Fruit fly (Drosophila melanogaster) whole organism, embryonic: Measurements from ENCODE around the gene Neurochondrin.

Source experiments
- ATbp ChIP-seq: fragments of 200-800 bp; sonication (Bioruptor generic); optimal IDR thresholded peaks from 2 replicates; lab custom pipeline; 2017; ENCODE audit warnings: missing biosample characterization, mild to moderate bottlenecking, missing genetic modification characterization, missing genetic modification reagents
- B-H1 ChIP-seq: fragments of 200-800 bp; sonication (Bioruptor generic); IDR thresholded peaks from 3 replicates; pipeline ENCODE4 v1.3.6; 2022; ENCODE audit warnings: missing biosample characterization, missing genetic modification characterization
- Bteb2 ChIP-seq: fragments of 200-800 bp; sonication (Bioruptor generic); optimal IDR thresholded peaks from 2 replicates; lab custom pipeline; 2016; ENCODE audit warnings: missing biosample characterization, missing genetic modification characterization
- CG1233 ChIP-seq: fragments of 200-800 bp; sonication (Bioruptor generic); optimal IDR thresholded peaks from 4 replicates; lab custom pipeline; 2018; ENCODE audit warnings: missing biosample characterization, mild to moderate bottlenecking, missing genetic modification characterization
- CG13424 ChIP-seq: fragments of 200-800 bp; sonication (Bioruptor generic); optimal IDR thresholded peaks from 2 replicates; lab custom pipeline; 2019; ENCODE audit warnings: missing biosample characterization, mild to moderate bottlenecking, missing genetic modification characterization, moderate library complexity
- CG15514 ChIP-seq: fragments of 200-800 bp; sonication (Bioruptor generic); optimal IDR thresholded peaks from 3 replicates; lab custom pipeline; 2017; ENCODE audit warnings: missing biosample characterization, missing genetic modification characterization, mild to moderate bottlenecking, moderate library complexity, missing genetic modification reagents
- CG17359 ChIP-seq: fragments of 200-800 bp; sonication (Bioruptor generic); optimal IDR thresholded peaks from 3 replicates; lab custom pipeline; 2018; ENCODE audit warnings: missing biosample characterization, mild to moderate bottlenecking, missing genetic modification characterization, moderate library complexity
- CG17568 ChIP-seq: fragments of 200-800 bp; sonication (Bioruptor generic); optimal IDR thresholded peaks from 2 replicates; lab custom pipeline; 2018; ENCODE audit warnings: missing biosample characterization, mild to moderate bottlenecking, missing genetic modification characterization, moderate library complexity
- CG17802 ChIP-seq: fragments of 200-800 bp; sonication (Bioruptor generic); optimal IDR thresholded peaks from 2 replicates; lab custom pipeline; 2018; ENCODE audit warnings: missing biosample characterization, mild to moderate bottlenecking, missing genetic modification characterization, moderate library complexity
- CG17829 ChIP-seq: fragments of 200-800 bp; optimal IDR thresholded peaks from 2 replicates; lab custom pipeline; 2019; ENCODE audit warnings: missing biosample characterization, mild to moderate bottlenecking, missing genetic modification characterization, moderate library complexity
- CG18619 ChIP-seq: fragments of 200-800 bp; sonication (Bioruptor generic); optimal IDR thresholded peaks from 3 replicates; lab custom pipeline; 2017; ENCODE audit warnings: missing biosample characterization, mild to moderate bottlenecking, missing genetic modification characterization
- CG42726 ChIP-seq: fragments of 200-800 bp; sonication (Bioruptor generic); IDR thresholded peaks from 2 replicates; pipeline ENCODE4 v1.3.6; 2022; ENCODE audit warnings: missing biosample characterization, missing genetic modification characterization; ENCODE audit not compliant: partially characterized antibody
- CG6272 ChIP-seq: fragments of 200-800 bp; sonication (Bioruptor generic); IDR thresholded peaks from 2 replicates; pipeline ENCODE4 v1.3.6; 2022; ENCODE audit warnings: missing biosample characterization, missing genetic modification characterization
- CG8388 ChIP-seq: fragments of 200-800 bp; sonication (Bioruptor generic); optimal IDR thresholded peaks from 2 replicates; lab custom pipeline; 2019; ENCODE audit warnings: missing biosample characterization, mild to moderate bottlenecking, missing genetic modification characterization, moderate library complexity
- CG9797 ChIP-seq: fragments of 200-800 bp; sonication (Bioruptor generic); optimal IDR thresholded peaks from 3 replicates; lab custom pipeline; 2018; ENCODE audit warnings: missing biosample characterization, mild to moderate bottlenecking, missing genetic modification characterization
- Deaf1 ChIP-seq: fragments of 200-800 bp; optimal IDR thresholded peaks from 3 replicates; lab custom pipeline; 2019; ENCODE audit warnings: missing biosample characterization, mild to moderate bottlenecking, missing genetic modification characterization, moderate library complexity
- Dll ChIP-seq: fragments of 200-800 bp; sonication (Bioruptor generic); IDR thresholded peaks from 4 replicates; pipeline ENCODE4 v1.3.6; 2022; ENCODE audit warnings: missing biosample characterization, missing genetic modification characterization; ENCODE audit not compliant: partially characterized antibody
- Dref ChIP-seq: fragments of 200-800 bp; sonication (Bioruptor generic); IDR thresholded peaks from 2 replicates; pipeline ENCODE4 v1.3.6; 2022; ENCODE audit warnings: missing biosample characterization, missing genetic modification characterization
- HLH4C ChIP-seq: fragments of 200-800 bp; sonication (Bioruptor generic); IDR thresholded peaks from 3 replicates; pipeline ENCODE4 v1.3.6; 2022; ENCODE audit warnings: missing biosample characterization, missing genetic modification characterization; ENCODE audit not compliant: partially characterized antibody
- Hey ChIP-seq: fragments of 200-800 bp; sonication (Bioruptor generic); optimal IDR thresholded peaks from 3 replicates; lab custom pipeline; 2018; ENCODE audit warnings: missing biosample characterization, mild to moderate bottlenecking, missing genetic modification characterization
- MTF-1 ChIP-seq: fragments of 200-800 bp; sonication (Bioruptor generic); optimal IDR thresholded peaks from 2 replicates; lab custom pipeline; 2018; ENCODE audit warnings: missing biosample characterization, mild to moderate bottlenecking, missing genetic modification characterization, borderline replicate concordance
- NFAT ChIP-seq: fragments of 200-800 bp; sonication (Bioruptor generic); IDR thresholded peaks from 2 replicates; pipeline ENCODE4 v1.3.6; 2022; ENCODE audit warnings: missing biosample characterization, missing genetic modification characterization
- NfI ChIP-seq: fragments of 200-800 bp; sonication (Bioruptor generic); optimal IDR thresholded peaks from 3 replicates; lab custom pipeline; 2018; ENCODE audit warnings: missing biosample characterization, mild to moderate bottlenecking, missing genetic modification characterization, moderate library complexity
- Side ChIP-seq: fragments of 200-800 bp; sonication (Bioruptor generic); optimal IDR thresholded peaks from 2 replicates; lab custom pipeline; 2016; ENCODE audit warnings: missing biosample characterization, missing genetic modification characterization
- abd-A ChIP-seq: fragments of 200-800 bp; sonication (Bioruptor generic); optimal IDR thresholded peaks from 3 replicates; lab custom pipeline; 2019; ENCODE audit warnings: missing biosample characterization, mild to moderate bottlenecking, missing genetic modification characterization, moderate library complexity
- al ChIP-seq: fragments of 200-800 bp; sonication (Bioruptor generic); IDR thresholded peaks from 2 replicates; pipeline ENCODE4 v1.3.6; 2022; ENCODE audit warnings: missing biosample characterization, missing genetic modification characterization
- az2 ChIP-seq: fragments of 200-800 bp; sonication (Bioruptor generic); optimal IDR thresholded peaks from 3 replicates; lab custom pipeline; 2016; ENCODE audit warnings: missing biosample characterization, missing genetic modification characterization
- bab2 ChIP-seq: fragments of 200-800 bp; sonication (Bioruptor generic); optimal IDR thresholded peaks from 2 replicates; lab custom pipeline; 2016; ENCODE audit warnings: missing biosample characterization, missing genetic modification characterization
- en ChIP-seq: fragments of 200-800 bp; sonication (Bioruptor generic); optimal IDR thresholded peaks from 2 replicates; lab custom pipeline; 2016; ENCODE audit warnings: missing biosample characterization, missing genetic modification characterization
- esg ChIP-seq: fragments of 200-800 bp; sonication (Bioruptor generic); conservative IDR thresholded peaks from 2 replicates; pipeline ENCODE4 v1.3.6; 2022; ENCODE audit warnings: missing biosample characterization, missing genetic modification characterization
- eve ChIP-seq, 2 experiments: fragments of >200 bp; optimal IDR thresholded peaks; 2 replicates each; lab custom pipeline; 2017; ENCODE audit warnings: missing biosample characterization in 2 of 2, missing genetic modification characterization in 2 of 2
- ewg ChIP-seq: fragments of 200-800 bp; sonication (Bioruptor generic); optimal IDR thresholded peaks from 3 replicates; lab custom pipeline; 2017; ENCODE audit warnings: mild to moderate bottlenecking, missing biosample characterization, missing genetic modification reagents, missing genetic modification characterization
- fd102C ChIP-seq: fragments of 200-800 bp; sonication (Bioruptor generic); optimal IDR thresholded peaks from 2 replicates; lab custom pipeline; 2018; ENCODE audit warnings: missing biosample characterization, mild to moderate bottlenecking, missing genetic modification characterization, moderate library complexity
- kah ChIP-seq: fragments of 200-800 bp; sonication (Bioruptor generic); optimal IDR thresholded peaks from 2 replicates; lab custom pipeline; 2018; ENCODE audit warnings: missing biosample characterization, mild to moderate bottlenecking, missing genetic modification characterization
- ken ChIP-seq: fragments of 200-800 bp; sonication (Bioruptor generic); IDR thresholded peaks from 3 replicates; pipeline ENCODE4 v1.3.6; 2022; ENCODE audit warnings: missing biosample characterization, missing genetic modification characterization
- kni ChIP-seq: fragments of 200-800 bp; sonication (Bioruptor generic); optimal IDR thresholded peaks from 3 replicates; lab custom pipeline; 2017; ENCODE audit warnings: mild to moderate bottlenecking, missing biosample characterization, missing genetic modification reagents, missing genetic modification characterization
- lilli ChIP-seq: fragments of 200-800 bp; sonication (Bioruptor generic); optimal IDR thresholded peaks from 3 replicates; lab custom pipeline; 2016; ENCODE audit warnings: missing biosample characterization, missing genetic modification characterization
- lov ChIP-seq, 2 experiments: fragments of 200-800 bp in 1 of 2; fragments of >200 bp in 1 of 2; sonication (Bioruptor generic) in 1 of 2; IDR thresholded peaks in 1 of 2; optimal IDR thresholded peaks in 1 of 2; 2 replicates in 1 of 2; 3 replicates in 1 of 2; pipeline versions ENCODE4 v1.3.6 to Lab custom; 2017 to 2022; ENCODE audit warnings: missing biosample characterization in 1 of 2, missing genetic modification characterization in 1 of 2
- maf-S ChIP-seq: fragments of 200-800 bp; sonication (Bioruptor generic); optimal IDR thresholded peaks from 2 replicates; lab custom pipeline; 2016; ENCODE audit warnings: missing biosample characterization, missing genetic modification characterization
- pros ChIP-seq: fragments of 200-800 bp; sonication (Bioruptor generic); optimal IDR thresholded peaks from 3 replicates; lab custom pipeline; 2019; ENCODE audit warnings: missing biosample characterization, mild to moderate bottlenecking, missing genetic modification characterization, moderate library complexity
- seq ChIP-seq: fragments of 200-800 bp; sonication (Bioruptor generic); IDR thresholded peaks from 2 replicates; pipeline ENCODE4 v1.3.6; 2022; ENCODE audit warnings: missing biosample characterization, missing genetic modification characterization
- stwl ChIP-seq: fragments of 200-800 bp; sonication (Bioruptor generic); optimal IDR thresholded peaks from 3 replicates; lab custom pipeline; 2018; ENCODE audit warnings: missing biosample characterization, mild to moderate bottlenecking, missing genetic modification characterization, moderate library complexity
- tll ChIP-seq, 2 experiments: fragments of 200-800 bp in 1 of 2; fragments of >200 bp in 1 of 2; sonication (Bioruptor generic) in 1 of 2; optimal IDR thresholded peaks; 2 replicates each; lab custom pipeline; 2017 to 2019; ENCODE audit warnings: missing biosample characterization in 2 of 2, missing genetic modification characterization in 2 of 2, mild to moderate bottlenecking in 1 of 2, moderate library complexity in 1 of 2
- trh ChIP-seq: fragments of 200-800 bp; sonication (Bioruptor generic); optimal IDR thresholded peaks from 2 replicates; lab custom pipeline; 2016; ENCODE audit warnings: missing biosample characterization, missing genetic modification characterization
- wek ChIP-seq: fragments of 200-800 bp; sonication (Bioruptor generic); optimal IDR thresholded peaks from 3 replicates; lab custom pipeline; 2018; ENCODE audit warnings: missing biosample characterization, mild to moderate bottlenecking, missing genetic modification characterization, moderate library complexity
- zf30C ChIP-seq: fragments of 200-800 bp; sonication (Bioruptor generic); optimal IDR thresholded peaks from 3 replicates; lab custom pipeline; 2018; ENCODE audit warnings: missing biosample characterization, mild to moderate bottlenecking, missing genetic modification characterization
- zfh2 ChIP-seq: fragments of 200-800 bp; sonication (Bioruptor generic); optimal IDR thresholded peaks from 2 replicates; lab custom pipeline; 2016; ENCODE audit warnings: missing biosample characterization, missing genetic modification characterization

The Neurochondrin gene

dm6 chr3R:6427619-6428378 lies 40.4 kb upstream of the Neurochondrin start (continued):
- TF ChIP-seq B-H1 (GFP tag; lab: Robert Waterston, UW) (peak; percentile 64), en (GFP tag; lab: Kevin White, UChicago) (no peak), CG1233 (peak; percentile 49), Bteb2 (GFP tag; lab: Kevin White, UChicago) (peak; percentile 39), CG17568 (GFP tag; lab: Kevin White, UChicago) (no peak), Deaf1 (tag; lab: Kevin White, UChicago) (peak; percentile 21), lilli (GFP tag; lab: Kevin White, UChicago) (peak; percentile 59), CG18619 (peak; percentile 47), pros (GFP tag; lab: Kevin White, UChicago) (peak; percentile 92), MTF-1 (GFP tag; lab: Kevin White, UChicago) (no peak), ATbp (GFP tag; lab: Kevin White, UChicago) (peak; percentile 70), CG9797 (GFP tag; lab: Kevin White, UChicago) (no peak), CG42726 (no peak), zfh2 (peak; percentile 23), Dref (GFP tag; lab: Robert Waterston, UW) (no peak), CG17359 (tag; lab: Kevin White, UChicago) (peak; percentile 72), NFAT (GFP tag; lab: Robert Waterston, UW) (no peak), stwl (tag; lab: Kevin White, UChicago) (peak; percentile 64), lov (optimal IDR thresholded peaks at IDR 0.05; lab: Kevin White, UChicago) (no peak), lov (GFP tag; IDR thresholded peaks at IDR 0.05; lab: Robert Waterston, UW) (0 out of 3 replicates have a peak, but pooled peaks have one; percentile 69), CG17802 (tag; lab: Kevin White, UChicago) (peak; percentile 47), HLH4C (GFP tag; lab: Robert Waterston, UW) (no peak), kni (peak; percentile 69), trh (GFP tag; lab: Kevin White, UChicago) (peak; percentile 32), wek (GFP tag; lab: Kevin White, UChicago) (no peak), tll (GFP tag; optimal IDR thresholded peaks at IDR 0.05; lab: Kevin White, UChicago) (no peak), zf30C (GFP tag; lab: Kevin White, UChicago) (peak; percentile 8), CG8388 (GFP tag; lab: Kevin White, UChicago) (peak; percentile 70), fd102C (GFP tag; lab: Kevin White, UChicago) (no peak), esg (peak; percentile 63), ken (GFP tag; lab: Robert Waterston, UW) (no peak), NfI (peak; percentile 62), Dll (GFP tag; lab: Robert Waterston, UW) (no peak), maf-S (GFP tag; lab: Kevin White, UChicago) (no peak), kah (GFP tag; lab: Kevin White, UChicago) (peak; percentile 41), al (GFP tag; lab: Robert Waterston, UW) (0 out of 2 replicates have a peak, but pooled peaks have one; percentile 21), seq (GFP tag; lab: Robert Waterston, UW) (peak; percentile 80), abd-A (tag; lab: Kevin White, UChicago) (peak; percentile 89), Side (peak; percentile 36), bab2 (GFP tag; lab: Kevin White, UChicago) (peak; percentile 57), Hey (peak; percentile 55), ewg (GFP tag; lab: Kevin White, UChicago) (peak; percentile 55), CG13424 (peak; percentile 61), CG17829 (tag; lab: Kevin White, UChicago) (peak; percentile 77), CG15514 (peak; percentile 12), CG6272 (peak; percentile 43; the same call in 1 of the 2 replicates), az2 (peak; percentile 72), eve (GFP tag; optimal IDR thresholded peaks at IDR 0.05; lab: Kevin White, UChicago) (peak in 1 of 2 experiments; percentile 64)
